Fruit fly (Drosophila melanogaster) whole organism, embryonic: ENCODE measurements around the gene CG7365.

Experiments
- Aef1 ChIP-seq: fragments of 200-800 bp; sonication (Bioruptor generic); IDR thresholded peaks from 3 replicates; pipeline ENCODE4 v1.3.6; 2022; ENCODE audit warnings: missing biosample characterization, missing genetic modification characterization
- BtbVII ChIP-seq: fragments of 200-800 bp; sonication (Bioruptor generic); optimal IDR thresholded peaks from 3 replicates; lab custom pipeline; 2017; ENCODE audit warnings: missing biosample characterization, mild to moderate bottlenecking, missing genetic modification characterization
- Bteb2 ChIP-seq: fragments of 200-800 bp; sonication (Bioruptor generic); optimal IDR thresholded peaks from 2 replicates; lab custom pipeline; 2016; ENCODE audit warnings: missing biosample characterization, missing genetic modification characterization
- CG12155 ChIP-seq: fragments of 200-800 bp; sonication (Bioruptor generic); optimal IDR thresholded peaks from 3 replicates; lab custom pipeline; 2016; ENCODE audit warnings: missing biosample characterization, missing genetic modification characterization
- CG12299 ChIP-seq: fragments of 200-800 bp; sonication (Bioruptor generic); optimal IDR thresholded peaks from 2 replicates; lab custom pipeline; 2018; ENCODE audit warnings: missing biosample characterization, mild to moderate bottlenecking, missing genetic modification characterization
- CG13123 ChIP-seq: fragments of 200-800 bp; sonication (Bioruptor generic); optimal IDR thresholded peaks from 2 replicates; lab custom pipeline; 2016; ENCODE audit warnings: missing biosample characterization, missing genetic modification characterization
- CG14860 ChIP-seq: fragments of 200-800 bp; sonication (Bioruptor generic); IDR thresholded peaks from 3 replicates; pipeline ENCODE4 v1.3.6; 2022; ENCODE audit warnings: missing biosample characterization, missing genetic modification characterization; ENCODE audit not compliant: partially characterized antibody
- CG15011 ChIP-seq: fragments of 200-800 bp; sonication (Bioruptor generic); optimal IDR thresholded peaks from 3 replicates; lab custom pipeline; 2018; ENCODE audit warnings: missing biosample characterization, mild to moderate bottlenecking, missing genetic modification characterization
- CG2875 ChIP-seq: fragments of 200-800 bp; sonication (Bioruptor generic); optimal IDR thresholded peaks from 2 replicates; lab custom pipeline; 2017; ENCODE audit warnings: missing biosample characterization, mild to moderate bottlenecking, missing genetic modification characterization, missing genetic modification reagents
- CG3995 ChIP-seq: fragments of 200-800 bp; sonication (Bioruptor generic); optimal IDR thresholded peaks from 3 replicates; lab custom pipeline; 2016; ENCODE audit warnings: missing biosample characterization, missing genetic modification characterization
- CG4730 ChIP-seq: fragments of 200-800 bp; sonication (Bioruptor generic); IDR thresholded peaks from 2 replicates; pipeline ENCODE4 v1.3.6; 2022; ENCODE audit warnings: missing biosample characterization, missing genetic modification characterization
- CG4854 ChIP-seq: fragments of 200-800 bp; sonication (Bioruptor generic); optimal IDR thresholded peaks from 2 replicates; lab custom pipeline; 2016; ENCODE audit warnings: missing biosample characterization, missing genetic modification characterization, inconsistent platforms
- CG9932 ChIP-seq: fragments of 200-800 bp; sonication (Bioruptor generic); IDR thresholded peaks from 2 replicates; pipeline ENCODE4 v1.3.6; 2022; ENCODE audit warnings: missing biosample characterization, missing genetic modification characterization
- Dbx ChIP-seq: fragments of 200-800 bp; sonication (Bioruptor generic); IDR thresholded peaks from 3 replicates; pipeline ENCODE4 v1.3.6; 2022; ENCODE audit warnings: missing biosample characterization, missing genetic modification characterization
- Doc2 ChIP-seq: fragments of 200-800 bp; sonication (Bioruptor generic); IDR thresholded peaks from 2 replicates; pipeline ENCODE4 v1.3.6; 2022; ENCODE audit warnings: missing biosample characterization, missing genetic modification characterization
- Dp ChIP-seq: fragments of 200-800 bp; sonication (Bioruptor generic); optimal IDR thresholded peaks from 2 replicates; lab custom pipeline; 2018; ENCODE audit warnings: missing biosample characterization, mild to moderate bottlenecking, missing genetic modification characterization, moderate library complexity
- Eip74EF ChIP-seq, 2 experiments: fragments of 200-800 bp in 1 of 2; fragments of >200 bp in 1 of 2; sonication (Bioruptor generic) in 1 of 2; optimal IDR thresholded peaks; 2 replicates each; lab custom pipeline; 2017 to 2019; ENCODE audit warnings: missing biosample characterization in 2 of 2, missing genetic modification characterization in 2 of 2, mild to moderate bottlenecking in 1 of 2, moderate library complexity in 1 of 2
- Elba2 ChIP-seq: fragments of 200-800 bp; sonication (Bioruptor generic); optimal IDR thresholded peaks from 3 replicates; lab custom pipeline; 2016; ENCODE audit warnings: missing biosample characterization, missing genetic modification characterization
- Fer3 ChIP-seq: fragments of 200-800 bp; sonication (Bioruptor generic); optimal IDR thresholded peaks from 2 replicates; lab custom pipeline; 2018; ENCODE audit warnings: missing biosample characterization, mild to moderate bottlenecking, missing genetic modification characterization, moderate library complexity
- HLH54F ChIP-seq: fragments of 200-800 bp; sonication (Bioruptor generic); optimal IDR thresholded peaks from 3 replicates; lab custom pipeline; 2016; ENCODE audit warnings: missing biosample characterization, missing genetic modification characterization
- HmgZ ChIP-seq: fragments of 200-800 bp; sonication (Bioruptor generic); optimal IDR thresholded peaks from 2 replicates; lab custom pipeline; 2018; ENCODE audit warnings: missing biosample characterization, mild to moderate bottlenecking, missing genetic modification characterization
- Hmr ChIP-seq: fragments of 200-800 bp; sonication (Bioruptor generic); optimal IDR thresholded peaks from 3 replicates; lab custom pipeline; 2017; ENCODE audit warnings: mild to moderate bottlenecking, missing biosample characterization, missing genetic modification reagents, missing genetic modification characterization
- Kr ChIP-seq: fragments of 200-800 bp; sonication (Bioruptor generic); optimal IDR thresholded peaks from 2 replicates; lab custom pipeline; 2017; ENCODE audit warnings: missing biosample characterization, mild to moderate bottlenecking, missing genetic modification characterization
- Nf-YB ChIP-seq: fragments of 200-800 bp; sonication (Bioruptor generic); optimal IDR thresholded peaks from 3 replicates; lab custom pipeline; 2019; ENCODE audit warnings: missing biosample characterization, mild to moderate bottlenecking, missing genetic modification characterization, moderate library complexity
- Pdp1 ChIP-seq, 2 experiments: fragments of 200-800 bp; sonication (Bioruptor generic); optimal IDR thresholded peaks; 3 replicates each; lab custom pipeline; 2016; ENCODE audit warnings: missing biosample characterization in 2 of 2, missing genetic modification characterization in 2 of 2, mild to moderate bottlenecking in 1 of 2, moderate library complexity in 1 of 2
- Tbp ChIP-seq: fragments of >200 bp; optimal IDR thresholded peaks from 2 replicates; lab custom pipeline; 2018; ENCODE audit warnings: missing biosample characterization, missing genetic modification characterization
- YL-1 ChIP-seq: fragments of 200-800 bp; sonication (Bioruptor generic); optimal IDR thresholded peaks from 3 replicates; lab custom pipeline; 2017; ENCODE audit warnings: missing biosample characterization, mild to moderate bottlenecking, missing genetic modification characterization
- abd-A ChIP-seq: fragments of 200-800 bp; sonication (Bioruptor generic); optimal IDR thresholded peaks from 3 replicates; lab custom pipeline; 2019; ENCODE audit warnings: missing biosample characterization, mild to moderate bottlenecking, missing genetic modification characterization, moderate library complexity
- br ChIP-seq: fragments of >200 bp; optimal IDR thresholded peaks from 2 replicates; lab custom pipeline; 2017
- croc ChIP-seq: fragments of 200-800 bp; sonication (Bioruptor generic); conservative IDR thresholded peaks from 3 replicates; pipeline ENCODE4 v1.3.6; 2022; ENCODE audit warnings: missing biosample characterization, missing genetic modification characterization
- dimm ChIP-seq: fragments of 200-800 bp; sonication (Bioruptor generic); IDR thresholded peaks from 2 replicates; pipeline ENCODE4 v1.3.6; 2022; ENCODE audit warnings: missing biosample characterization, missing genetic modification characterization
- dpn ChIP-seq, 2 experiments: fragments of 200-800 bp; sonication (Bioruptor generic); optimal IDR thresholded peaks; 3 replicates each; lab custom pipeline; 2016; ENCODE audit warnings: missing biosample characterization in 2 of 2, missing genetic modification characterization in 2 of 2
- esg ChIP-seq: fragments of 200-800 bp; sonication (Bioruptor generic); conservative IDR thresholded peaks from 2 replicates; pipeline ENCODE4 v1.3.6; 2022; ENCODE audit warnings: missing biosample characterization, missing genetic modification characterization
- eve ChIP-seq, 2 experiments: fragments of >200 bp; optimal IDR thresholded peaks; 2 replicates each; lab custom pipeline; 2017; ENCODE audit warnings: missing biosample characterization in 2 of 2, missing genetic modification characterization in 2 of 2
- gfzf ChIP-seq: fragments of 200-800 bp; sonication (Bioruptor generic); optimal IDR thresholded peaks from 2 replicates; lab custom pipeline; 2016; ENCODE audit warnings: missing biosample characterization, mild to moderate bottlenecking, missing genetic modification characterization, moderate library complexity
- gsb-n ChIP-seq: fragments of 200-800 bp; sonication (Bioruptor generic); optimal IDR thresholded peaks from 3 replicates; lab custom pipeline; 2018; ENCODE audit warnings: missing biosample characterization, mild to moderate bottlenecking, missing genetic modification characterization
- hbn ChIP-seq: fragments of 200-800 bp; sonication (Bioruptor generic); IDR thresholded peaks from 2 replicates; pipeline ENCODE4 v1.3.6; 2022; ENCODE audit warnings: missing biosample characterization, missing genetic modification characterization; ENCODE audit not compliant: partially characterized antibody
- ken ChIP-seq: fragments of 200-800 bp; sonication (Bioruptor generic); IDR thresholded peaks from 3 replicates; pipeline ENCODE4 v1.3.6; 2022; ENCODE audit warnings: missing biosample characterization, missing genetic modification characterization
- nerfin-1 ChIP-seq: fragments of 200-800 bp; sonication (Bioruptor generic); optimal IDR thresholded peaks from 3 replicates; lab custom pipeline; 2019; ENCODE audit warnings: missing biosample characterization, mild to moderate bottlenecking, missing genetic modification characterization, moderate library complexity
- row ChIP-seq: fragments of 200-800 bp; sonication (Bioruptor generic); IDR thresholded peaks from 3 replicates; pipeline ENCODE4 v1.3.6; 2022; ENCODE audit warnings: missing biosample characterization, missing genetic modification characterization
- slbo ChIP-seq: fragments of 200-800 bp; sonication (Bioruptor generic); IDR thresholded peaks from 2 replicates; pipeline ENCODE4 v1.3.6; 2022; ENCODE audit warnings: missing biosample characterization, missing genetic modification characterization
- sob ChIP-seq: fragments of 200-800 bp; sonication (Bioruptor generic); IDR thresholded peaks from 2 replicates; pipeline ENCODE4 v1.3.6; 2022; ENCODE audit warnings: missing biosample characterization, missing genetic modification characterization
- sqz ChIP-seq: fragments of 200-800 bp; sonication (Bioruptor generic); optimal IDR thresholded peaks from 3 replicates; lab custom pipeline; 2018; ENCODE audit warnings: missing biosample characterization, mild to moderate bottlenecking, missing genetic modification characterization
- sr ChIP-seq: fragments of 200-800 bp; sonication (Bioruptor generic); IDR thresholded peaks from 3 replicates; pipeline ENCODE4 v1.3.6; 2022; ENCODE audit warnings: missing biosample characterization, missing genetic modification characterization
- ssp ChIP-seq: fragments of 200-800 bp; sonication (Bioruptor generic); IDR thresholded peaks from 2 replicates; pipeline ENCODE4 v1.3.6; 2022; ENCODE audit warnings: missing biosample characterization, missing genetic modification characterization
- trh ChIP-seq: fragments of 200-800 bp; sonication (Bioruptor generic); optimal IDR thresholded peaks from 2 replicates; lab custom pipeline; 2016; ENCODE audit warnings: missing biosample characterization, missing genetic modification characterization
- unpg ChIP-seq: fragments of 200-800 bp; sonication (Bioruptor generic); optimal IDR thresholded peaks from 3 replicates; lab custom pipeline; 2018; ENCODE audit warnings: missing biosample characterization, mild to moderate bottlenecking, missing genetic modification characterization, moderate library complexity
- vnd ChIP-seq: fragments of 200-800 bp; sonication (Bioruptor generic); IDR thresholded peaks from 3 replicates; pipeline ENCODE4 v1.3.6; 2022; ENCODE audit warnings: missing biosample characterization, missing genetic modification characterization; ENCODE audit not compliant: partially characterized antibody
- zfh2 ChIP-seq: fragments of 200-800 bp; sonication (Bioruptor generic); optimal IDR thresholded peaks from 2 replicates; lab custom pipeline; 2016; ENCODE audit warnings: missing biosample characterization, missing genetic modification characterization

The CG7365 gene

DNA sequence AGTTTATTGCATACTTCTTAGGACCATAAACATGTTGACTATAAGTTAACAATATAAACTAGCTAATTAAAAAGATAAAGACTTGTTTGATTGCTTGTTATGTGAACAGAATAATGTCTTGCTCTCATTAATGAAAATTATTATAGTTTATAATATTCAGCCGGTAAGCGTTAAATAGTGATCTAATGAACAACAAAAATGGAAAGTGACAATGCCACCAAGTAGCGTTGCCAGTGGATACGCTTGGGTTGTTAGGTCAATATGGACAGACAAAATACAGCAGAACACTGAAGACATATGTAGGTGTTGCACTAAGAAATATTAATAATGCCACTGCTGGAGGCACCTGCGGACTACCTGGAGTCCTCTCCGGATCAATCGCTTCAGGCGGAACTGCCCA is 21.4 kb downstream of the CG7365 start, which contains the start of gene CG14185 (continued):
- TF ChIP-seq unpg (no peak), Dbx (GFP tag; lab: Robert Waterston, UW) (no peak)

dm6 chr3L:20104543-20105046 is 22.6 kb downstream of the CG7365 start:
- TF ChIP-seq abd-A (tag; lab: Kevin White, UChicago) (peak; percentile 90), br (lab: Kevin White, UChicago) (no peak), dimm (GFP tag; lab: Robert Waterston, UW) (no peak), sob (no peak), CG2875 (GFP tag; lab: Kevin White, UChicago) (no peak), sr (GFP tag; lab: Robert Waterston, UW) (peak; percentile 81), slbo (GFP tag; lab: Robert Waterston, UW) (0 out of 2 replicates have a peak, but pooled peaks have one; percentile 17), Kr (GFP tag; lab: Kevin White, UChicago) (no peak), ssp (GFP tag; lab: Robert Waterston, UW) (no peak), CG9932 (GFP tag; lab: Robert Waterston, UW) (no peak), row (GFP tag; lab: Robert Waterston, UW) (peak; percentile 34; the same call in 1 of the 3 replicates), CG14860 (GFP tag; lab: Robert Waterston, UW) (no peak), Bteb2 (GFP tag; lab: Kevin White, UChicago) (no peak), zfh2 (GFP tag; lab: Kevin White, UChicago) (no peak), sqz (GFP tag; lab: Kevin White, UChicago) (no peak), gsb-n (tag; lab: Kevin White, UChicago) (no peak), Tbp (no peak), ken (GFP tag; lab: Robert Waterston, UW) (no peak), CG13123 (GFP tag; lab: Kevin White, UChicago) (no peak), esg (GFP tag; lab: Robert Waterston, UW) (no peak), CG12299 (no peak), Nf-YB (GFP tag; lab: Kevin White, UChicago) (no peak), croc (GFP tag; lab: Robert Waterston, UW) (no peak), CG4730 (GFP tag; lab: Robert Waterston, UW) (no peak), HLH54F (GFP tag; lab: Kevin White, UChicago) (no peak), YL-1 (GFP tag; lab: Kevin White, UChicago) (peak; percentile 9), CG12155 (GFP tag; lab: Kevin White, UChicago) (no peak), trh (GFP tag; lab: Kevin White, UChicago) (no peak), HmgZ (no peak), Dp (GFP tag; lab: Kevin White, UChicago) (no peak), dpn (GFP tag; optimal IDR thresholded peaks at IDR 0.05; lab: Kevin White, UChicago) (no peak), Elba2 (GFP tag; lab: Kevin White, UChicago) (no peak), CG3995 (GFP tag; lab: Kevin White, UChicago) (no peak), vnd (no peak), Pdp1 (GFP tag; optimal IDR thresholded peaks at IDR 0.05; lab: Kevin White, UChicago) (no peak), gfzf (no peak), hbn (GFP tag; lab: Robert Waterston, UW) (no peak), CG15011 (GFP tag; lab: Kevin White, UChicago) (no peak), Fer3 (tag; lab: Kevin White, UChicago) (no peak), nerfin-1 (tag; lab: Kevin White, UChicago) (peak; percentile 5), Hmr (GFP tag; lab: Kevin White, UChicago) (peak; percentile 2), Eip74EF (GFP tag; optimal IDR thresholded peaks at IDR 0.05; lab: Kevin White, UChicago) (no peak), Aef1 (no peak), Doc2 (GFP tag; lab: Robert Waterston, UW) (no peak), CG4854 (GFP tag; lab: Kevin White, UChicago) (no peak), BtbVII (GFP tag; lab: Kevin White, UChicago) (peak; percentile 31), eve (GFP tag; optimal IDR thresholded peaks at IDR 0.05; lab: Kevin White, UChicago) (peak in 1 of 2 experiments; percentile 14), Dbx (GFP tag; lab: Robert Waterston, UW) (no peak)
